Fruit fly (Drosophila melanogaster) whole organism, prepupa: ENCODE results near the gene Cp7Fa.
A peak's percentile ranks its signal among the peaks of the same experiment; 100 is the strongest.

ENCODE experiments used
- CG10631 ChIP-seq: fragments of 200-800 bp; sonication (Bioruptor generic); optimal IDR thresholded peaks from 2 replicates; lab custom pipeline; 2016; ENCODE audit warnings: missing biosample characterization, missing genetic modification characterization
- CG10669 ChIP-seq: fragments of 200-800 bp; sonication (Bioruptor generic); optimal IDR thresholded peaks from 3 replicates; lab custom pipeline; 2018; ENCODE audit warnings: missing biosample characterization, mild to moderate bottlenecking, missing genetic modification characterization, moderate library complexity
- CG11294 ChIP-seq: fragments of 200-800 bp; sonication (Bioruptor generic); IDR thresholded peaks from 2 replicates; pipeline ENCODE4 v1.3.6; 2022; ENCODE audit warnings: missing biosample characterization, missing genetic modification characterization
- CG11762 ChIP-seq: fragments of 200-800 bp; sonication (Bioruptor generic); optimal IDR thresholded peaks from 3 replicates; lab custom pipeline; 2016; ENCODE audit warnings: missing biosample characterization, missing genetic modification characterization; ENCODE audit not compliant: insufficient read depth
- CG11902 ChIP-seq: fragments of 200-800 bp; sonication (Bioruptor generic); optimal IDR thresholded peaks from 3 replicates; lab custom pipeline; 2016; ENCODE audit warnings: missing biosample characterization, missing genetic modification characterization
- CG15336 ChIP-seq: fragments of 200-800 bp; sonication (Bioruptor generic); IDR thresholded peaks from 2 replicates; pipeline ENCODE4 v1.3.6; 2022; ENCODE audit warnings: missing biosample characterization, missing genetic modification characterization
- CG1621 ChIP-seq: fragments of 200-800 bp; sonication (Bioruptor generic); optimal IDR thresholded peaks from 3 replicates; lab custom pipeline; 2018; ENCODE audit warnings: missing biosample characterization, mild to moderate bottlenecking, missing genetic modification characterization
- CG16779 ChIP-seq: fragments of 200-800 bp; sonication (Bioruptor generic); optimal IDR thresholded peaks from 3 replicates; lab custom pipeline; 2017; ENCODE audit warnings: missing biosample characterization, mild to moderate bottlenecking, missing genetic modification characterization
- CG3032 ChIP-seq: fragments of 200-800 bp; optimal IDR thresholded peaks from 2 replicates; lab custom pipeline; 2019; ENCODE audit warnings: missing biosample characterization, mild to moderate bottlenecking, missing genetic modification characterization, moderate library complexity
- CG31627 ChIP-seq: fragments of 200-800 bp; sonication (Bioruptor generic); optimal IDR thresholded peaks from 3 replicates; lab custom pipeline; 2016; ENCODE audit warnings: missing biosample characterization, missing genetic modification characterization
- CG34406 ChIP-seq: fragments of 200-800 bp; sonication (Bioruptor generic); optimal IDR thresholded peaks from 3 replicates; lab custom pipeline; 2016; ENCODE audit warnings: missing biosample characterization, missing genetic modification characterization
- CG4318 ChIP-seq: fragments of 200-800 bp; sonication (Bioruptor generic); optimal IDR thresholded peaks from 3 replicates; lab custom pipeline; 2017; ENCODE audit warnings: missing biosample characterization, mild to moderate bottlenecking, missing genetic modification characterization
- CG6163 ChIP-seq: fragments of 200-800 bp; sonication (Bioruptor generic); IDR thresholded peaks from 3 replicates; pipeline ENCODE4 v1.3.6; 2022; ENCODE audit warnings: missing biosample characterization, missing genetic modification characterization
- CG6276 ChIP-seq: fragments of 200-800 bp; sonication (Bioruptor generic); optimal IDR thresholded peaks from 2 replicates; lab custom pipeline; 2017; ENCODE audit warnings: missing biosample characterization, mild to moderate bottlenecking, missing genetic modification characterization
- CG6792 ChIP-seq: fragments of 200-800 bp; sonication (Bioruptor generic); optimal IDR thresholded peaks from 3 replicates; lab custom pipeline; 2016; ENCODE audit warnings: missing biosample characterization, missing genetic modification characterization
- CG6808 ChIP-seq: fragments of 200-800 bp; sonication (Bioruptor generic); optimal IDR thresholded peaks from 3 replicates; lab custom pipeline; 2017; ENCODE audit warnings: missing biosample characterization, missing genetic modification characterization, mild to moderate bottlenecking, moderate library complexity, missing genetic modification reagents
- CG6854 ChIP-seq: fragments of 200-800 bp; sonication (Bioruptor generic); optimal IDR thresholded peaks from 2 replicates; lab custom pipeline; 2017; ENCODE audit warnings: missing biosample characterization, mild to moderate bottlenecking, missing genetic modification characterization
- CG7368 ChIP-seq: fragments of 200-800 bp; sonication (Bioruptor generic); optimal IDR thresholded peaks from 3 replicates; lab custom pipeline; 2016; ENCODE audit warnings: missing biosample characterization, missing genetic modification characterization
- CG8119 ChIP-seq: fragments of 200-800 bp; sonication (Bioruptor generic); IDR thresholded peaks from 3 replicates; pipeline ENCODE4 v1.3.6; 2022; ENCODE audit warnings: missing biosample characterization, missing genetic modification characterization
- CG8319 ChIP-seq: fragments of 200-800 bp; sonication (Bioruptor generic); optimal IDR thresholded peaks from 3 replicates; lab custom pipeline; 2016; ENCODE audit warnings: missing biosample characterization, missing genetic modification characterization
- CG8632 ChIP-seq: fragments of 200-800 bp; sonication (Bioruptor generic); optimal IDR thresholded peaks from 3 replicates; lab custom pipeline; 2016; ENCODE audit warnings: missing biosample characterization, missing genetic modification characterization
- CG9139 ChIP-seq: fragments of 200-800 bp; sonication (Bioruptor generic); optimal IDR thresholded peaks from 3 replicates; lab custom pipeline; 2017; ENCODE audit warnings: missing biosample characterization, mild to moderate bottlenecking, missing genetic modification characterization
- Eip75B ChIP-seq: fragments of 200-800 bp; sonication (Bioruptor generic); optimal IDR thresholded peaks from 3 replicates; lab custom pipeline; 2016; ENCODE audit warnings: missing biosample characterization, missing genetic modification characterization
- Eip93F ChIP-seq: fragments of 200-800 bp; sonication (Bioruptor generic); optimal IDR thresholded peaks from 2 replicates; lab custom pipeline; 2016; ENCODE audit warnings: missing biosample characterization, mild to moderate bottlenecking, missing genetic modification characterization
- Ets96B ChIP-seq: fragments of 200-800 bp; optimal IDR thresholded peaks from 2 replicates; lab custom pipeline; 2019; ENCODE audit warnings: missing biosample characterization, mild to moderate bottlenecking, missing genetic modification characterization, moderate library complexity
- Gug ChIP-seq: fragments of 200-800 bp; sonication (Bioruptor generic); IDR thresholded peaks from 2 replicates; pipeline ENCODE4 v1.3.6; 2022; ENCODE audit warnings: missing biosample characterization, missing genetic modification characterization
- Hr38 ChIP-seq: sonication (Bioruptor generic); optimal IDR thresholded peaks from 2 replicates; lab custom pipeline; 2016; ENCODE audit warnings: missing biosample characterization, missing genetic modification characterization
- Hr39 ChIP-seq: fragments of 200-800 bp; sonication (Bioruptor generic); optimal IDR thresholded peaks from 2 replicates; lab custom pipeline; 2016; ENCODE audit warnings: missing biosample characterization, missing genetic modification characterization
- Lpt ChIP-seq: fragments of 200-800 bp; sonication (Bioruptor generic); optimal IDR thresholded peaks from 3 replicates; lab custom pipeline; 2016; ENCODE audit warnings: missing biosample characterization, missing genetic modification characterization
- Met ChIP-seq: fragments of 200-800 bp; sonication (Bioruptor generic); optimal IDR thresholded peaks from 3 replicates; lab custom pipeline; 2016; ENCODE audit warnings: missing biosample characterization, missing genetic modification characterization
- OdsH ChIP-seq: fragments of 200-800 bp; sonication (Bioruptor generic); optimal IDR thresholded peaks from 3 replicates; lab custom pipeline; 2016; ENCODE audit warnings: missing biosample characterization, missing genetic modification characterization
- Smox ChIP-seq: fragments of 200-800 bp; sonication (Bioruptor generic); optimal IDR thresholded peaks from 3 replicates; lab custom pipeline; 2016; ENCODE audit warnings: missing biosample characterization, missing genetic modification characterization
- Sox102F ChIP-seq: fragments of 200-800 bp; sonication (Bioruptor generic); optimal IDR thresholded peaks from 2 replicates; lab custom pipeline; 2016; ENCODE audit warnings: missing biosample characterization, mild to moderate bottlenecking, missing genetic modification characterization
- achi ChIP-seq: fragments of 200-800 bp; sonication (Bioruptor generic); optimal IDR thresholded peaks from 3 replicates; lab custom pipeline; 2016; ENCODE audit warnings: missing biosample characterization, missing genetic modification characterization
- acj6 ChIP-seq: fragments of 200-800 bp; sonication (Bioruptor generic); optimal IDR thresholded peaks from 3 replicates; lab custom pipeline; 2016; ENCODE audit warnings: missing biosample characterization, missing genetic modification characterization
- cyc ChIP-seq: fragments of 200-800 bp; sonication (Bioruptor generic); optimal IDR thresholded peaks from 3 replicates; lab custom pipeline; 2016; ENCODE audit warnings: missing biosample characterization, missing genetic modification characterization
- dac ChIP-seq: fragments of 200-800 bp; sonication (Bioruptor generic); optimal IDR thresholded peaks from 2 replicates; lab custom pipeline; 2017; ENCODE audit warnings: missing biosample characterization, mild to moderate bottlenecking, missing genetic modification characterization
- dsx ChIP-seq: fragments of 200-800 bp; optimal IDR thresholded peaks from 3 replicates; lab custom pipeline; 2019; ENCODE audit warnings: missing biosample characterization, mild to moderate bottlenecking, missing genetic modification characterization, moderate library complexity; ENCODE audit not compliant: poor library complexity, severe bottlenecking
- esn ChIP-seq: fragments of 200-800 bp; sonication (Bioruptor generic); optimal IDR thresholded peaks from 2 replicates; lab custom pipeline; 2016; ENCODE audit warnings: missing biosample characterization, mild to moderate bottlenecking, missing genetic modification characterization, moderate library complexity
- fd59A ChIP-seq: fragments of 200-800 bp; sonication (Bioruptor generic); optimal IDR thresholded peaks from 2 replicates; lab custom pipeline; 2017; ENCODE audit warnings: missing biosample characterization, mild to moderate bottlenecking, missing genetic modification characterization, missing genetic modification reagents
- fd85E ChIP-seq: fragments of 200-800 bp; sonication (Bioruptor generic); optimal IDR thresholded peaks from 3 replicates; lab custom pipeline; 2016; ENCODE audit warnings: missing biosample characterization, missing genetic modification characterization
- lz ChIP-seq: fragments of 200-800 bp; sonication (Bioruptor generic); optimal IDR thresholded peaks from 3 replicates; lab custom pipeline; 2016; ENCODE audit warnings: missing biosample characterization, missing genetic modification characterization
- net ChIP-seq: fragments of 200-800 bp; sonication (Bioruptor generic); optimal IDR thresholded peaks from 3 replicates; lab custom pipeline; 2016; ENCODE audit warnings: missing biosample characterization, missing genetic modification characterization
- pdm3 ChIP-seq: fragments of 200-800 bp; sonication (Bioruptor generic); optimal IDR thresholded peaks from 3 replicates; lab custom pipeline; 2016; ENCODE audit warnings: missing biosample characterization, missing genetic modification characterization
- salr ChIP-seq, 2 experiments: fragments of 200-800 bp; sonication (Bioruptor generic); optimal IDR thresholded peaks; 3 replicates each; lab custom pipeline; 2016 to 2018; ENCODE audit warnings: missing biosample characterization in 2 of 2, missing genetic modification characterization in 2 of 2, mild to moderate bottlenecking in 1 of 2
- spab ChIP-seq: fragments of 200-800 bp; sonication (Bioruptor generic); optimal IDR thresholded peaks from 2 replicates; lab custom pipeline; 2017; ENCODE audit warnings: missing biosample characterization, mild to moderate bottlenecking, missing genetic modification characterization, missing genetic modification reagents
- ss ChIP-seq, 2 experiments: fragments of 200-800 bp; sonication (Bioruptor generic); optimal IDR thresholded peaks; 2 replicates in 1 of 2; 3 replicates in 1 of 2; lab custom pipeline; 2017 to 2018; ENCODE audit warnings: mild to moderate bottlenecking in 2 of 2, missing biosample characterization in 2 of 2, missing genetic modification characterization in 2 of 2, moderate library complexity in 1 of 2
- topi ChIP-seq: fragments of 200-800 bp; sonication (Bioruptor generic); optimal IDR thresholded peaks from 3 replicates; lab custom pipeline; 2016; ENCODE audit warnings: missing biosample characterization, missing genetic modification characterization
- vri ChIP-seq: fragments of 200-800 bp; sonication (Bioruptor generic); optimal IDR thresholded peaks from 3 replicates; lab custom pipeline; 2016; ENCODE audit warnings: missing biosample characterization, mild to moderate bottlenecking, missing genetic modification characterization

Gene Cp7Fa

DNA sequence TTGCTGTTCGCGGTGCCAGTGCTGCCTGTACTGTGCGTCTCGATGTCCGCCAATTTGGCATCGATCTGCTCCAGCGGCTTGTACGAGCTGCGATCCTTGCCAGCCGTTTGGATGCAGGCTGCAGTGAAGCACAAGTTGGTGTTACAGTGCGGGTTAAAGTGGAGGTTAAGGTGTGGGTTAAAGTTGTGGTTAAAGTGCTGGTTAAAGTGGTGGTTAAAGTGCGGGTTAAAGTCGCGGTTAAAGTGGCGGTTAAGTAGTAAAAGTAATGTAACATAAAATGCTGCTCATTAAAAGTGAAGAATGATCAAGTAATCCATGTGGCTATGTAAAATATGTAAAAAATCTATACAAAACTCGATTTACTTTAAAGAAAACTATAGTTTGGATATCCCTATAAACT lies 18.5 kb upstream of the Cp7Fa start:
- TF ChIP-seq vri (GFP tag; lab: Kevin White, UChicago): no peak
- no peak for TF ChIP-seq achi (GFP tag; lab: Kevin White, UChicago)
- no peak for TF ChIP-seq pdm3 (GFP tag; lab: Kevin White, UChicago)
- no peak for TF ChIP-seq topi (GFP tag; lab: Kevin White, UChicago)

dm6 chrX:8455019-8455555 lies 15.6 kb upstream of the Cp7Fa start, which contains the start of gene org-1:
Gene org-1, minus strand, starts transcription at chrX:8455069.
- TF ChIP-seq CG11294 (GFP tag; lab: Robert Waterston, UW) (peak; percentile 89), dsx (GFP tag; lab: Kevin White, UChicago) (peak; percentile 90), CG6276 (GFP tag; lab: Kevin White, UChicago) (peak; percentile 86), salr (GFP tag; optimal IDR thresholded peaks at IDR 0.05; lab: Kevin White, UChicago) (peak; percentile 72 to 87), Hr39 (GFP tag; lab: Kevin White, UChicago) (peak; percentile 60), CG15336 (GFP tag; lab: Robert Waterston, UW) (peak; percentile 96), CG9139 (GFP tag; lab: Kevin White, UChicago) (peak; percentile 86), CG6854 (GFP tag; lab: Kevin White, UChicago) (peak; percentile 1), CG8119 (peak; percentile 94), CG7368 (peak; percentile 84), esn (GFP tag; lab: Kevin White, UChicago) (peak; percentile 70), vri (GFP tag; lab: Kevin White, UChicago) (peak; percentile 15), fd85E (GFP tag; lab: Kevin White, UChicago) (peak; percentile 33), CG6163 (peak; percentile 97), net (GFP tag; lab: Kevin White, UChicago) (peak; percentile 87), CG6792 (peak; percentile 85), Hr38 (GFP tag; lab: Kevin White, UChicago) (peak; percentile 22), dac (GFP tag; lab: Kevin White, UChicago) (peak; percentile 71), ss (GFP tag; optimal IDR thresholded peaks at IDR 0.05; lab: Kevin White, UChicago) (peak; percentile 90 to 92), CG4318 (peak; percentile 79), topi (GFP tag; lab: Kevin White, UChicago) (peak; percentile 79), OdsH (peak; percentile 89), CG34406 (GFP tag; lab: Kevin White, UChicago) (peak; percentile 74), CG8319 (GFP tag; lab: Kevin White, UChicago) (peak; percentile 78), CG16779 (peak; percentile 73), Lpt (GFP tag; lab: Kevin White, UChicago) (peak; percentile 81), Eip75B (GFP tag; lab: Kevin White, UChicago) (peak; percentile 88), cyc (GFP tag; lab: Kevin White, UChicago) (peak; percentile 75), CG31627 (GFP tag; lab: Kevin White, UChicago) (peak; percentile 63), CG1621 (tag; lab: Kevin White, UChicago) (peak; percentile 91), Eip93F (GFP tag; lab: Kevin White, UChicago) (no peak), Gug (GFP tag; lab: Robert Waterston, UW) (peak; percentile 92), Met (GFP tag; lab: Kevin White, UChicago) (peak; percentile 77), spab (GFP tag; lab: Kevin White, UChicago) (peak; percentile 87), CG11762 (GFP tag; lab: Kevin White, UChicago) (peak; percentile 84), Sox102F (peak; percentile 47), acj6 (peak; percentile 90), Smox (GFP tag; lab: Kevin White, UChicago) (peak; percentile 59), CG11902 (GFP tag; lab: Kevin White, UChicago) (peak; percentile 80), CG10669 (GFP tag; lab: Kevin White, UChicago) (peak; percentile 91), lz (GFP tag; lab: Kevin White, UChicago) (peak; percentile 69), CG8632 (GFP tag; lab: Kevin White, UChicago) (peak; percentile 83), Ets96B (peak; percentile 93), CG6808 (GFP tag; lab: Kevin White, UChicago) (peak; percentile 91), CG10631 (GFP tag; lab: Kevin White, UChicago) (peak; percentile 91), fd59A (GFP tag; lab: Kevin White, UChicago) (peak; percentile 92), CG3032 (tag; lab: Kevin White, UChicago) (peak; percentile 93)
